Worm (Caenorhabditis elegans) whole organism, late embryonic: ENCODE results near the gene spi-1.

ENCODE experiments used
- ceh-9 ChIP-seq: sonication (generic microtip); optimal IDR thresholded peaks from 2 replicates; lab custom pipeline; 2016; ENCODE audit warnings: mild to moderate bottlenecking, missing genetic modification characterization, inconsistent platforms, missing compliant biosample characterization
- dve-1 ChIP-seq: sonication (generic microtip); optimal IDR thresholded peaks from 2 replicates; lab custom pipeline; 2017; ENCODE audit warnings: antibody characterized with exemption, mild to moderate bottlenecking, missing genetic modification characterization, missing compliant biosample characterization
- elt-2 ChIP-seq: sonication (generic microtip); optimal IDR thresholded peaks from 2 replicates; lab custom pipeline; 2016; ENCODE audit warnings: missing genetic modification reagents, missing genetic modification characterization, missing compliant biosample characterization
- unc-3 ChIP-seq, 2 experiments: fragments of 200-800 bp in 1 of 2; sonication (Bioruptor generic) in 1 of 2; sonication (generic microtip) in 1 of 2; conservative IDR thresholded peaks in 1 of 2; optimal IDR thresholded peaks in 1 of 2; 2 replicates each; pipeline versions ENCODE4 v1.3.6 to Lab custom; 2016 to 2022; ENCODE audit warnings: missing compliant biosample characterization in 2 of 2, missing genetic modification characterization in 2 of 2, missing genetic modification reagents in 1 of 2

DNA sequence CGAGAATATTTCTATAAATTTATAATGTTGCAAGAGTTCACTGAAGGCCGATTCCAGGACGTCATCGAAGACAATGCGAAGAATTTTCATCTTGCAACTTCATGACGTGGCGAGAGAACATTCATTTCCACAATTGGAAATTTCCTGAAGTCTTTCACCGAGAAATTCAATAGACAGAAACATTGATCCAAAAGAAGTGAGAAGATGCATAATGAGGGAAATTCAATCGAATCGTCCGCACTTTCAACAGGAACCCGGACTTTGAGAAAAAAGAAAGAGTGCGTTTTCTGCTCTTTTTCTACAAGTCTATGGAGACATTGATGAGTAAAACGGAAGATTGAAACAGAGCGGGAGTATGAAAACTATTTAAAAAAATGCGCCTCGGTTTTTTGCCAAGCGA is 26.7 kb upstream of the spi-1 start:
- TF ChIP-seq ceh-9 (tag; lab: Kevin White, UChicago) (no peak), elt-2 (tag; lab: Kevin White, UChicago) (no peak), unc-3 (GFP tag; conservative IDR thresholded peaks at IDR 0.05; lab: Robert Waterston, UW) (no peak), unc-3 (tag; optimal IDR thresholded peaks at IDR 0.05; lab: Kevin White, UChicago) (no peak), dve-1 (tag; lab: Kevin White, UChicago) (no peak)
